Fruit fly (Drosophila melanogaster): ENCODE data around the gene CG9175.

Gene CG9175

DNA sequence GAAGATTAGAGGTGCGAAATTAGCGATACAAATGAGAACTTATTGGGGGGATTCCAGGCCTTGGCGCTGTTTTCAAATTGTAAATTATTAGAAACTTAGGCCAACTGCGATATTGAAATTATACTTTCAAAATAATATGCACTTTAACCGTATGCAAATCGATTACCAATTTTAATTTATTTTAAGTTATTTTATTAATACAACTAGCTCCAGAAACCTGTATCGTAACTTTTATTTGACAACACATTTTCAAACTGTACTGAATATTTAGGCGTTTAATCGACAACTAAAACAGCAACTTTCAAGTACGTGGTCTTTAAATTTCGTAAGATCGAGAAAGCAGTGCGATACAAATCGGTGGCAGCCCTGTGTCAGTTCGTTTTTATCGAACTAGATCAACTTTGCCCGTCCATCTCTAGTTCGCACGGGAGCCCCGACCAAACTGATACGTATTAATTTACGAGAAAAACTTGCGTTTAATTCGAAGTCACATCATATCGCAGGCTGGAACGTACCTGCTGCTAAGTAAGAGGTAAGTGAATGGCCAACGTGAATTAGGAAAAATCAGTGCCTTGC, 28.0 kb downstream of the CG9175 start, which contains the start of the genes CG9154 and Kr-h2 (continued):
- TF ChIP-seq GATAd (GFP tag; optimal IDR thresholded peaks at IDR 0.05) (no peak), tai (GFP tag; optimal IDR thresholded peaks at IDR 0.05) (no peak), sage (GFP tag; optimal IDR thresholded peaks at IDR 0.05) (no peak), dl (GFP tag; optimal IDR thresholded peaks at IDR 0.05; ENCODE audit: insufficient read depth in 1 of 2, partially characterized antibody in 2 of 2) (no peak), OdsH (GFP tag; optimal IDR thresholded peaks at IDR 0.05) (no peak)

DNA sequence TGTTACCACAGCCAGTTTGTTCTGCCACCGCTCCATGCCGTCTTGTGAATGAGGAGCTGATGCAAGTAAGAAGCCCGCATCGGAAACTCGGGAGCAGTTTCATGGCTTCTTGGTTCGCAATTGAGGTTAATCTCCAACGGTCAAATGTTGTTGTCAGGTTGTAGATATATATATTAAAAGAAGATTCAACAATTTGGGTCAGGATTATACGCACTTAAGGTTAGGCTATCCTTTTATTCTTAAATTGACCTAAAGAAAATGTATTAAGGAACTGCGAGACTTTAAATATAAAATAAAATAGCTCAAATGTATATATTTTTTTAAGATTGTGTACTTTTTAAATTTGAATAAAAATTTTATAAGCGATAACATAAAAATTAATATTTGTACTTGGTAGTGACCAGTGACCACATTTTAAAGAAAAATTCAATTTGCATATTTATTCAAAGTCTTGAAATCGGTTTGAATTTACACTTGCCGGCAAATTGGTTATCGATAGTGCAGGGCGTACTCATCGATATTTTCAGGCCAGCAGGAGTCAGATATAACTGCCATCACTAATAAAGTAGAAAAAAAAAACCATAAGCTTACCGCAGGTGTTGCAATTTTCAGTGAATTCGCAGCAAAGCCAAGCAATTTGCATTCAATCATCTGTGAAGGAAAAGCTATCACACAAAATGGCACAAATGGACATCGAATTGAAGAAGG, 30.1 kb downstream of the CG9175 start, which contains the start of the genes CG9150 and Pfdn1:
CG9150 (minus strand) TSS at position 51 of the 708 bp plus-strand sequence.
Pfdn1 (plus strand) TSS at position 536 of the 708 bp plus-strand sequence.
- TF ChIP-seq Hnf4 (GFP tag; optimal IDR thresholded peaks at IDR 0.05) (peak; percentile 33), Mio (GFP tag; optimal IDR thresholded peaks at IDR 0.05) (no peak), brk (GFP tag; optimal IDR thresholded peaks at IDR 0.05) (no peak), Abd-B (GFP tag; optimal IDR thresholded peaks at IDR 0.05) (no peak), rgr (GFP tag; optimal IDR thresholded peaks at IDR 0.05) (no peak), Hr83 (GFP tag; optimal IDR thresholded peaks at IDR 0.05; ENCODE audit: poor library complexity, severe bottlenecking) (peak; percentile 71), Sp1 (GFP tag; optimal IDR thresholded peaks at IDR 0.05) (no peak), h (GFP tag; optimal IDR thresholded peaks at IDR 0.05) (peak; percentile 11), br (GFP tag; optimal IDR thresholded peaks at IDR 0.05) (no peak)

DNA sequence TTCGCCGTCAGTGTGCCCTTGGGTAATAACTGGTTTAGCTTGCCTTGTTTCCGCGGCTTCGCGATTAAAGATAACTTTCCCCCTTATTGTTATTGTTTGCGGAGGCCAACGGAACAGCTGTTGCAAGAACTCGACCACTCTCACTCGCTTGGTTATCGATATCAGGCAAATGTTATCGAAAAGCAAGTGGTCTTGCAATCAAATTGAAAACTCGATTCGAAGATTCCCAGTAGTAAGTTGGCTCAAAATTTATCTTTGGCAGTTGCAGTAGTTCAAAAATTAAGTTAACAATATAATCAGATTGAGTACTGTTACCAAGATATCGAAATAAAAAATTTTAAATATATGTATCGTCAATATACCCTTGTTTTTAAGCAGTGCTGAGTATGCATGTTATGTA, 32.9 kb downstream of the CG9175 start, which contains the start of the genes Fbw5 and CG9147:
Fbw5 (minus strand) TSS at position 131 of the 400 bp plus-strand sequence.
CG9147 (plus strand) TSS at position 175 of the 400 bp plus-strand sequence.
- TF ChIP-seq CG9705 (GFP tag; optimal IDR thresholded peaks at IDR 0.05), result peak; percentile 96
- TF ChIP-seq tai (GFP tag; optimal IDR thresholded peaks at IDR 0.05), result no peak
- TF ChIP-seq woc (GFP tag; optimal IDR thresholded peaks at IDR 0.05), result peak; percentile 100
- no peak for TF ChIP-seq Dfd (GFP tag; optimal IDR thresholded peaks at IDR 0.05)
- peak; percentile 100 for TF ChIP-seq OdsH (GFP tag; optimal IDR thresholded peaks at IDR 0.05)
- TF ChIP-seq foxo (GFP tag; optimal IDR thresholded peaks at IDR 0.05), result peak; percentile 99 to 100
- TF ChIP-seq N (GFP tag; optimal IDR thresholded peaks at IDR 0.05), result no peak
- peak; percentile 98 for TF ChIP-seq Jra (GFP tag; optimal IDR thresholded peaks at IDR 0.05)
- peak; percentile 100 for TF ChIP-seq Sp1 (GFP tag; optimal IDR thresholded peaks at IDR 0.05)
- TF ChIP-seq lola (GFP tag; optimal IDR thresholded peaks at IDR 0.05), result no peak
- peak; percentile 98 for TF ChIP-seq Hr83 (GFP tag; optimal IDR thresholded peaks at IDR 0.05; ENCODE audit: poor library complexity, severe bottlenecking)
- TF ChIP-seq Dif (GFP tag; optimal IDR thresholded peaks at IDR 0.05; ENCODE audit: partially characterized antibody), result no peak
- peak; percentile 74 for TF ChIP-seq jim (GFP tag; optimal IDR thresholded peaks at IDR 0.05)
- TF ChIP-seq Vsx2 (GFP tag; optimal IDR thresholded peaks at IDR 0.05; ENCODE audit: partially characterized antibody), result no peak
- TF ChIP-seq ey (GFP tag; optimal IDR thresholded peaks at IDR 0.05), result peak; percentile 100
- no peak for TF ChIP-seq pan (optimal IDR thresholded peaks at IDR 0.05)
- no peak for TF ChIP-seq dl (GFP tag; optimal IDR thresholded peaks at IDR 0.05; ENCODE audit: insufficient read depth in 1 of 2, partially characterized antibody in 2 of 2)
- no peak for TF ChIP-seq Abd-B (GFP tag; optimal IDR thresholded peaks at IDR 0.05)
- TF ChIP-seq sage (GFP tag; optimal IDR thresholded peaks at IDR 0.05), result peak; percentile 99
- TF ChIP-seq GATAd (GFP tag; optimal IDR thresholded peaks at IDR 0.05), result peak; percentile 96
- peak; percentile 100 for TF ChIP-seq CG32264 (GFP tag; optimal IDR thresholded peaks at IDR 0.05)
- TF ChIP-seq Rel (GFP tag; optimal IDR thresholded peaks at IDR 0.05), result peak; percentile 99
- TF ChIP-seq Rel (tag; optimal IDR thresholded peaks at IDR 0.05), result peak; percentile 94
- TF ChIP-seq fru (GFP tag; optimal IDR thresholded peaks at IDR 0.05), result peak; percentile 99
- peak; percentile 95 for TF ChIP-seq Mio (GFP tag; optimal IDR thresholded peaks at IDR 0.05)
- no peak for TF ChIP-seq brk (GFP tag; optimal IDR thresholded peaks at IDR 0.05)
- TF ChIP-seq HLH106 (tag; optimal IDR thresholded peaks at IDR 0.05), result peak; percentile 100
- TF ChIP-seq psq (GFP tag; optimal IDR thresholded peaks at IDR 0.05), result peak; percentile 99
- TF ChIP-seq h (GFP tag; optimal IDR thresholded peaks at IDR 0.05), result peak; percentile 100
- no peak for TF ChIP-seq Myc (optimal IDR thresholded peaks at IDR 0.05)
- peak; percentile 100 for TF ChIP-seq rgr (GFP tag; optimal IDR thresholded peaks at IDR 0.05)
- TF ChIP-seq br (GFP tag; optimal IDR thresholded peaks at IDR 0.05), result peak; percentile 100
- peak; percentile 99 for TF ChIP-seq dmrt93B (GFP tag; optimal IDR thresholded peaks at IDR 0.05)
- TF ChIP-seq sv (GFP tag; optimal IDR thresholded peaks at IDR 0.05), result peak; percentile 100
- TF ChIP-seq dsf (GFP tag; optimal IDR thresholded peaks at IDR 0.05; ENCODE audit: borderline replicate concordance), result peak; percentile 97
- peak; percentile 100 for TF ChIP-seq Hnf4 (GFP tag; optimal IDR thresholded peaks at IDR 0.05)
- TF ChIP-seq CrebA (GFP tag; optimal IDR thresholded peaks at IDR 0.05; ENCODE audit: borderline replicate concordance), result no peak
- TF ChIP-seq Hr78 (GFP tag; optimal IDR thresholded peaks at IDR 0.05), result no peak
- TF ChIP-seq usp (GFP tag; optimal IDR thresholded peaks at IDR 0.05), result no peak
